Fruit fly (Drosophila melanogaster): ENCODE measurements around the gene RnpS1.

DNA sequence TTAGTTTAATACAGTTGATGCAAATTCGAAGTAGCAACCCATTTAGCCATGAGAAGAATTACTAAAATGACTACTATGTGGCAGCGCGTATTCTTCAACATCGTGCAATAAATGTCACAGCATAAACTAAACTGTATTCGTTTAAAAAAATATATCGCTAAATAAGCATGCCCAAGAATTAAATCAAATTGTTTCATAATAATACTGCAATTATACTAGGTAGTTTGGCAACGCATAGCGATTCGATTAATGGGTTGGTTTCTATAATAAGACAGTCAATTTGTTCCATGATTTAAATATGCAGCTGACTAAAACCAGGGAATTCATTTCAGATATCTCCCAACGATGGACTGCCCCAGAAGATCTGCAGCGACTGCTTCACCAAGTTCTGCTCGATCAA, 31.3 kb downstream of the RnpS1 start, which contains the start of gene CG33654:
- no peak for TF ChIP-seq CG11617 (GFP tag; optimal IDR thresholded peaks at IDR 0.05)
- TF ChIP-seq bab1 (GFP tag; optimal IDR thresholded peaks at IDR 0.05): no peak
- no peak for TF ChIP-seq kay (GFP tag; ENCODE audit: borderline replicate concordance)
- TF ChIP-seq CG7101 (tag; optimal IDR thresholded peaks at IDR 0.05): no peak
- TF ChIP-seq Clk (GFP tag; optimal IDR thresholded peaks at IDR 0.05): no peak
- no peak for TF ChIP-seq Hr96 (GFP tag; optimal IDR thresholded peaks at IDR 0.05)
- TF ChIP-seq CG33017 (tag; optimal IDR thresholded peaks at IDR 0.05): no peak
